Worm (Caenorhabditis elegans) whole organism, midembryonic: Measurements from ENCODE around the gene tim-1.

Source experiments
- T22C8.4 ChIP-seq: fragments of 200-800 bp; sonication (Bioruptor generic); IDR thresholded peaks from 2 replicates; pipeline ENCODE4 v1.3.6; 2022; ENCODE audit warnings: missing genetic modification characterization, missing compliant biosample characterization
- cog-1 ChIP-seq: sonication (generic microtip); optimal IDR thresholded peaks from 2 replicates; lab custom pipeline; 2016; ENCODE audit warnings: missing genetic modification characterization, missing compliant biosample characterization
- flt-1 ChIP-seq: fragments of 200-800 bp; sonication (Bioruptor generic); IDR thresholded peaks from 2 replicates; pipeline ENCODE4 v1.3.6; 2022; ENCODE audit warnings: missing genetic modification characterization, missing compliant biosample characterization
- klf-2 ChIP-seq: fragments of 200-800 bp; sonication (Bioruptor generic); conservative IDR thresholded peaks from 2 replicates; pipeline ENCODE4 v1.3.6; 2022; ENCODE audit warnings: missing genetic modification reagents, missing genetic modification characterization, missing compliant biosample characterization
- med-1 ChIP-seq: sonication (generic microtip); optimal IDR thresholded peaks from 2 replicates; lab custom pipeline; 2017; ENCODE audit warnings: missing genetic modification characterization, mild to moderate bottlenecking, missing compliant biosample characterization, antibody characterized with exemption, missing genetic modification reagents; ENCODE audit not compliant: insufficient read depth
- ref-1 ChIP-seq: fragments of 200-800 bp; sonication (Bioruptor generic); conservative IDR thresholded peaks from 2 replicates; pipeline ENCODE4 v1.3.6; 2022; ENCODE audit warnings: missing genetic modification reagents, missing genetic modification characterization, missing compliant biosample characterization
- tab-1 ChIP-seq: fragments of 200-800 bp; sonication (Bioruptor generic); IDR thresholded peaks from 2 replicates; pipeline ENCODE4 v1.3.6; 2022; ENCODE audit warnings: missing genetic modification characterization, missing compliant biosample characterization
- ztf-23 ChIP-seq: fragments of 200-800 bp; sonication (Bioruptor generic); IDR thresholded peaks from 2 replicates; pipeline ENCODE4 v1.3.6; 2022; ENCODE audit warnings: missing genetic modification reagents, missing genetic modification characterization, missing compliant biosample characterization
- ztf-29 ChIP-seq: fragments of 200-800 bp; sonication (Bioruptor generic); IDR thresholded peaks from 2 replicates; pipeline ENCODE4 v1.3.6; 2022; ENCODE audit warnings: missing genetic modification reagents, missing genetic modification characterization, missing compliant biosample characterization

tim-1 gene

DNA sequence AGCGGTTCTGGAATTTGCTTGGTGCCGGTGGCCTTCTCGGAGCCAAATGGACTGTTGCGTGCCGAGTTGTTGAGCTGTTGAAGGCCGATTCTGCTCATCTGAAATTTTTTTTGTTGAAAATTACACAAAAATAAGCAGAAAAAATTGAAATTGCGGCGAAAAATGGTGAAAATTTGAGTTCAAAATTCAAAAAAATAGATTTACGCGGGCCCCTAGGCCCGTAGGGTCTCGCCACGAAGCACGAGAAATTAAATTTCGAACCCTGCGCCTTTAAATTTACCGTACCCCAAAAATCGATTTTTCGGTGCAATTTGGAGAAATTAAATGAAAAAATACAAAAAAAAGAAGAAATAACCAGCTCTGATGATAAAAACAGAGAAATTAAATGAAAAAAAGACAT is 24.7 kb downstream of the tim-1 start, which contains the start of gene gmn-1:
Gene gmn-1 (minus strand): TSS at position 98 of the 400 bp plus-strand sequence.
- TF ChIP-seq T22C8.4 (GFP tag; lab: Robert Waterston, UW) (no peak), tab-1 (GFP tag; lab: Robert Waterston, UW) (no peak), ztf-23 (GFP tag; lab: Robert Waterston, UW) (no peak), med-1 (no peak), klf-2 (GFP tag; lab: Robert Waterston, UW) (no peak), cog-1 (tag; lab: Kevin White, UChicago) (no peak), flt-1 (GFP tag; lab: Robert Waterston, UW) (no peak), ztf-29 (GFP tag; lab: Robert Waterston, UW) (no peak), ref-1 (GFP tag; lab: Robert Waterston, UW) (no peak)

DNA sequence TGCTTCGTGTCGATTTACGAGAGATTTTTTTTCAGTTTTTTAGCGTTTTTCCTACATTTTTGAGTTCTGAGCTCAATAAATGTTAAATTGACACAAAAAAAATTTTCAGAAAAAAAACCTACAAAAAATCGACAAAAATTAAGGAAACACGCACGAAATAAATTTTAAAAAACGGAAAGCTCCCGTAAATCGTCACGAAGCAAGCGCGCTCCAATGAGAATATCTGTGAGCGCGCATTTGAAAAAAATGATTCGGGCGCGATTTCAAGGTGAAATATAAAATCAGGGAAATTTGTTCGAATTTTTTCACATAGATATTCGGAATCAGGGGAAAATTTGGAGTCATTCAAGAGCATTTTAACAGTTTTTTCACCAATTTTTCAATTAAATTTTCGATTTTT is 26.8 kb downstream of the tim-1 start:
- TF ChIP-seq ztf-23 (GFP tag; lab: Robert Waterston, UW) (no peak), tab-1 (GFP tag; lab: Robert Waterston, UW) (no peak), T22C8.4 (GFP tag; lab: Robert Waterston, UW) (no peak), ref-1 (GFP tag; lab: Robert Waterston, UW) (no peak), cog-1 (tag; lab: Kevin White, UChicago) (no peak), klf-2 (GFP tag; lab: Robert Waterston, UW) (no peak), med-1 (no peak), flt-1 (GFP tag; lab: Robert Waterston, UW) (no peak), ztf-29 (GFP tag; lab: Robert Waterston, UW) (no peak)

DNA sequence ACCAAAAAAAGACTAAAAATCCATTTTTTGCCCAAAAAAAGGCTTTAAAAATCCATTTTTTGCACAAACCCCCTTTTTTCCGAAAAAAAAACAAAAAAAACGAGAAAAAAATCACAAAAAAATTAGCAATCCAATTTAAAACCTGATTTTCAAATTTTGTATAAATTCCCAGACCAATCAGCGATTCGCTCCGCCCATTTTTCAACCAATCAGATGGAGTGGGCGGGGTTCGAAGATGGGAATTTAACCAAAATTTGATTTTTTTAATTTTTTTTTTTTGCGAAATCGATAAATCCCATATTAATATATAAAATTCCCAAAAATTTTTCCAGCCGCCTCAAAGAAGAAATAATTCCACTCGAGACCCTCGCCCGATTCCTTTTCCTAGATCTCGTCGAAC is 28.5 kb downstream of the tim-1 start:
- TF ChIP-seq ref-1 (GFP tag; lab: Robert Waterston, UW) (no peak), T22C8.4 (GFP tag; lab: Robert Waterston, UW) (no peak), cog-1 (tag; lab: Kevin White, UChicago) (no peak), klf-2 (GFP tag; lab: Robert Waterston, UW) (no peak), ztf-29 (GFP tag; lab: Robert Waterston, UW) (no peak), tab-1 (GFP tag; lab: Robert Waterston, UW) (no peak), ztf-23 (GFP tag; lab: Robert Waterston, UW) (no peak), med-1 (no peak), flt-1 (GFP tag; lab: Robert Waterston, UW) (no peak)

DNA sequence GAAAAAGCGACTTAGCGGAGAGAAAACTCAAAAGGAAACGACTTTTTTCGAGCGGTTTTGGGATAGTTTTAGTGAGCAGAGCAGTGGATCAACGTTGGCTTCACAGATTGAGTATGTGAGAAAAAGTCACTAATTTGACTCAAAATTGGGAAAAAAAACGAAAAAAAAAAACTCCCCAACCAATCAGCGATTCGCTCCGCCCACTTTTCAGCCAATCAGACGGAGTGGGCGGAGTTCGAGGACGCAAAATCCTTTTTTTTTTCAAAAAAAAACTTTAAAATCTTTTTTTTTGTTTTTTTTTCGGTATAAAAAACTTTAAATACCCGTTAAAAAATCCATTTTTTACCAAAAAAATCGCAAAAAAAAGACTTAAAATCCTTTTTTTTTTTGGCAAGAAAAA is 29.1 kb downstream of the tim-1 start:
- TF ChIP-seq klf-2 (GFP tag; lab: Robert Waterston, UW) (no peak), flt-1 (GFP tag; lab: Robert Waterston, UW) (no peak), ztf-29 (GFP tag; lab: Robert Waterston, UW) (no peak)

DNA sequence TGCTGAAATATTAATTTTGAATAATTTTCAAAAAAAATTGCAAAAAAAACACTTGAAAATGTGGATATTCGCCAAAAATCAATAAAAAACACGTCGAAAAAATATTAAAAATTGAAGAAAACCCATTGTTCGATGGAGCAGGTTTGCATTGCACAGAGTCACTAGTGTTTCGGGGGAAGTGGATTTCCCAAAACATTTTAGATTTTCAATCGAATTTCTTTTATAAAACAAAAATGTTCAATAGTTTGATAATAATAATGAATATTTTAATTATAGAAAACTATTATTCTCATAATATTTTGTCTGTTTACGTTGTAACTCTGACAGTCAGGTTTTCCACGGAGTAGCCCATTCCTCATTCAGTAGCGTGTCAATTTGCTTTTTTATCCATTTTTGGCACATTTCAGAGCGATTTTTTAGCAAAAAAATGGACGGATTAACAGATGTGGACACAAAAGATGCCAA is 31.3 kb downstream of the tim-1 start, which contains the start of the genes gex-4 and gphr-1:
Gene gex-4 (minus strand): TSS at position 2 of the 465 bp plus-strand sequence.
Gene gphr-1 (plus strand): TSS at position 415 of the 465 bp plus-strand sequence.
- 0 out of 2 replicates have a peak, but pooled peaks have one; percentile 41 for TF ChIP-seq ztf-23 (GFP tag; lab: Robert Waterston, UW)
- TF ChIP-seq med-1 = no peak
- TF ChIP-seq klf-2 (GFP tag; lab: Robert Waterston, UW) = no peak
- peak; percentile 67 for TF ChIP-seq T22C8.4 (GFP tag; lab: Robert Waterston, UW)
- peak; percentile 26 for TF ChIP-seq cog-1 (tag; lab: Kevin White, UChicago)

DNA sequence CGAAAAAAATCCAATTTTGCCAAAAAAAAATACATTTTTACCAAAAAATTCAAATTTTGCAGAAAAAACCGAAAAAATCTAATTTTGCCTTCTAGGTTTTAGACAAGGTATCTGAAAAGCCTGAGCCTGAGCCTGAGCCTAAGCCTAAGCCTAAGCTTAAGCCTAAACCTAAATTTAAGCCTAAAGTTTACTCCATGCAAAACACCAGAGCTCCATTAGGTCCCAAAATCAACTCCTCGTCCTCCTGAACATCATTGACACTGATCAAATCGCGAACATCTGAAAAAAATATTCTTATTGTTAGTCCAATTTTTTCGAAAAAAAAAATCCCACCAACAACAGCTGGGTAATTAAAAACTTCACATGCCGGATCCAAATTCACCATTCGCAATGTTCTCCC is 31.9 kb downstream of the tim-1 start:
- TF ChIP-seq klf-2 (GFP tag; lab: Robert Waterston, UW) = no peak
- peak; percentile 66; the same call in 1 of the 2 replicates for TF ChIP-seq ztf-29 (GFP tag; lab: Robert Waterston, UW)

DNA sequence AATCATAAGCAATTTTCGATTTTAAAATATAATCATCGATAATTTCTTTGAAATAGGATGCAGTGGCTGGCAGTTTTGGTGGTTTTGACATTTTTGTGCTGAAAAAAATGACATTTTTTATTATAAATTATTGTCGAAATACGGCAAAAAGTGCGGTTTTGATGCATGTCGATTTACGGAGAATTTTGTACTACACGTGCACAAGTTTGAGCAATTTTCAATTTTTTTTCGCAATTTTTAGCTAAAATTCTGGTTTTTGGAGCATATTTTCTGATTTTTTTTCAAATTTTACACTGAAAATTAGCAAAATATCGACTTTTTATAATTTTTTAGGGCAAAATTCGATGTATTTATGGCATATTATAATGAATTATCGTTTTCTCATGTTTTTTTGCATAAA is 34.4 kb downstream of the tim-1 start, which contains the start of gene Y75B8A.13:
Gene Y75B8A.13 (minus strand): TSS at position 101 of the 400 bp plus-strand sequence.
- no peak for TF ChIP-seq ztf-23 (GFP tag; lab: Robert Waterston, UW)
- no peak for TF ChIP-seq T22C8.4 (GFP tag; lab: Robert Waterston, UW)
- TF ChIP-seq ztf-29 (GFP tag; lab: Robert Waterston, UW) = no peak
- no peak for TF ChIP-seq flt-1 (GFP tag; lab: Robert Waterston, UW)
- TF ChIP-seq klf-2 (GFP tag; lab: Robert Waterston, UW) = no peak
- no peak for TF ChIP-seq med-1
- no peak for TF ChIP-seq tab-1 (GFP tag; lab: Robert Waterston, UW)
- no peak for TF ChIP-seq ref-1 (GFP tag; lab: Robert Waterston, UW)
- no peak for TF ChIP-seq cog-1 (tag; lab: Kevin White, UChicago)

DNA sequence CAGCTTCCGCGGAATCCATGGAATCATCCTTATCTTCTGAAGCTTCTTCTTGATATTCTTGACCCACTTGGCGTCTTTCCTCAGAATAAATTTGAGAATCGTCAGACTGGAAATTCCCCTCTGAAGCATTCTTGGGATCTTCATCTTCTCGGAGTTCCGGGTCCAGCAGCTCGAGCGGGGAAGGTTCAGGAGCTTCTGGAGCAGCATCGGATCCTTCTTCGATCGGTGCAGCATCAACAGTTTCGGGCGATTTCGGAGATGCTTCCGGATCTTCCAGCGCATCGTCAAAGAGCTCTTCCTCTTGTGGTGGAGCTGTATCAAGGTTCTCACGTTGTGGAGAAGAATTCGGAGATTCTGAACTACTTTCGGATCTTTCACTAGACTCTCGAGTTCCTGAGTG is 42.4 kb downstream of the tim-1 start:
- no peak for TF ChIP-seq flt-1 (GFP tag; lab: Robert Waterston, UW)
- no peak for TF ChIP-seq T22C8.4 (GFP tag; lab: Robert Waterston, UW)
- TF ChIP-seq ztf-29 (GFP tag; lab: Robert Waterston, UW) = no peak
- TF ChIP-seq klf-2 (GFP tag; lab: Robert Waterston, UW) = no peak
- TF ChIP-seq cog-1 (tag; lab: Kevin White, UChicago) = no peak
- TF ChIP-seq med-1 = no peak
- TF ChIP-seq ref-1 (GFP tag; lab: Robert Waterston, UW) = no peak
- no peak for TF ChIP-seq ztf-23 (GFP tag; lab: Robert Waterston, UW)
- TF ChIP-seq tab-1 (GFP tag; lab: Robert Waterston, UW) = no peak

DNA sequence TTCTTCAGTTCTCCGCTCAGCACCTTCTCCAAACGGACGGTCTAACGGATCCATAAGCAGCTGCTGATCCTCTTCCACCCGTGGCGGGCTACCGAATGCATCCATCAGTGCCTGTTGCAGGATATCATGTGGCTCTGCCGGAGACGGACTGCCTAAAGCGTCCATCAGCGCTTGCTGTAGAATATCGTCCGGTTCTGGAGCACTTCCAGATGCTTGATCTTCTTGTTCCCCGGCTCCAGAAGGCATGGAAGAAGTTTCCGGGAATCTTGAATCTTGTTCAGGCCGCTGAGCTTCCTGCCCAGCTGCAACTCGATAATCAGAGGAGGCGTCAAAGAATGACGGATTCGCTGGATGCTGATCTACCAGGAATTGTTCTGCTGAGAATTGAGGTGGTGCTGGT is 44.7 kb downstream of the tim-1 start:
- 0 out of 2 replicates have a peak, but pooled peaks have one; percentile 13 for TF ChIP-seq tab-1 (GFP tag; lab: Robert Waterston, UW)
- TF ChIP-seq T22C8.4 (GFP tag; lab: Robert Waterston, UW) = no peak

DNA sequence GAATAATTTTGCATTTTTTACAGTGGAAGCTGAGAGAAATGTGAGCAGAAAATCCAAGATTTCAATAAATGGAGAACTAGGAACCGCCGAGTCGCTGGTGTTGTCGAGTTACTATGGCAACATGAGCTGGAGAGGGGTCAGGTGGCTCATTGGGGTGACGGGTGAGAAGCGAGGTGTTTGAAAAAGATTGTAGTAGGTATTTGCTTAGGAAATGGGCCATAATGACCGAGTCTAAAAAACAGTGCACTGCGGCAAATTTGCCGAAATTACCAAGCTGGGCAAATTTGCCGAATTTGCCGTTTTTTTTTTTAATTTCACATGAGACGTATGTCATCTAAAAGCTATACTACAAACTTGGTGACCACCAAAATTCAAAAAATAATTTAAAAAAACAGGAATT is 47.5 kb downstream of the tim-1 start, which contains the start of gene osm-12:
Gene osm-12 (minus strand): TSS at position 101 of the 400 bp plus-strand sequence.
- no peak for TF ChIP-seq ztf-29 (GFP tag; lab: Robert Waterston, UW)
- no peak for TF ChIP-seq klf-2 (GFP tag; lab: Robert Waterston, UW)
- no peak for TF ChIP-seq ref-1 (GFP tag; lab: Robert Waterston, UW)
- no peak for TF ChIP-seq T22C8.4 (GFP tag; lab: Robert Waterston, UW)
- TF ChIP-seq ztf-23 (GFP tag; lab: Robert Waterston, UW) = no peak
- no peak for TF ChIP-seq tab-1 (GFP tag; lab: Robert Waterston, UW)
- no peak for TF ChIP-seq med-1
- no peak for TF ChIP-seq cog-1 (tag; lab: Kevin White, UChicago)
- no peak for TF ChIP-seq flt-1 (GFP tag; lab: Robert Waterston, UW)
